Worm (Caenorhabditis elegans) whole organism, young adult: ENCODE measurements around the gene ugt-61.

Experiments
- F22D6.2 ChIP-seq: sonication (generic microtip); optimal IDR thresholded peaks from 2 replicates; lab custom pipeline; 2016; ENCODE audit warnings: mild to moderate bottlenecking, missing genetic modification characterization, missing compliant biosample characterization
- F37B4.10 ChIP-seq: fragments of 200-800 bp; sonication (Bioruptor generic); IDR thresholded peaks from 2 replicates; pipeline ENCODE4 v1.3.6; 2022; ENCODE audit warnings: missing genetic modification characterization, missing compliant biosample characterization
- F55B11.4 ChIP-seq: sonication (generic microtip); optimal IDR thresholded peaks from 2 replicates; lab custom pipeline; 2016; ENCODE audit warnings: missing compliant biosample characterization, missing genetic modification characterization, borderline replicate concordance; ENCODE audit not compliant: insufficient read depth
- K11D2.4 ChIP-seq: fragments of 200-800 bp; sonication (Bioruptor generic); IDR thresholded peaks from 2 replicates; pipeline ENCODE4 v1.3.6; 2022; ENCODE audit warnings: missing genetic modification reagents, missing genetic modification characterization, missing compliant biosample characterization
- T07F8.4 ChIP-seq: sonication (generic microtip); optimal IDR thresholded peaks from 2 replicates; lab custom pipeline; 2016; ENCODE audit warnings: mild to moderate bottlenecking, missing genetic modification characterization, moderate library complexity, missing compliant biosample characterization
- Y53G8AR.9 ChIP-seq: fragments of 200-800 bp; sonication (Bioruptor generic); conservative IDR thresholded peaks from 2 replicates; pipeline ENCODE4 v1.3.6; 2022; ENCODE audit warnings: missing genetic modification reagents, missing genetic modification characterization, missing compliant biosample characterization
- Y56A3A.18 ChIP-seq: fragments of 200-800 bp; sonication (Bioruptor generic); IDR thresholded peaks from 2 replicates; pipeline ENCODE4 v1.3.6; 2022; ENCODE audit warnings: missing genetic modification reagents, missing genetic modification characterization, missing compliant biosample characterization
- aptf-2 ChIP-seq: fragments of 200-800 bp; sonication (Bioruptor generic); conservative IDR thresholded peaks from 2 replicates; pipeline ENCODE4 v1.3.6; 2022; ENCODE audit warnings: missing genetic modification reagents, missing genetic modification characterization, missing compliant biosample characterization
- aptf-3 ChIP-seq: fragments of 200-800 bp; sonication (Bioruptor generic); IDR thresholded peaks from 2 replicates; pipeline ENCODE4 v1.3.6; 2022; ENCODE audit warnings: missing genetic modification characterization, missing compliant biosample characterization
- atf-7 ChIP-seq: sonication (generic microtip); optimal IDR thresholded peaks from 2 replicates; lab custom pipeline; 2017; ENCODE audit warnings: mild to moderate bottlenecking, missing genetic modification characterization, missing compliant biosample characterization
- athp-1 ChIP-seq: sonication (generic microtip); optimal IDR thresholded peaks from 2 replicates; lab custom pipeline; 2017; ENCODE audit warnings: mild to moderate bottlenecking, missing genetic modification characterization, missing compliant biosample characterization
- cebp-1 ChIP-seq, 2 experiments: fragments of 200-800 bp in 1 of 2; sonication (Bioruptor generic) in 1 of 2; sonication (generic microtip) in 1 of 2; IDR thresholded peaks in 1 of 2; optimal IDR thresholded peaks in 1 of 2; 2 replicates each; pipeline versions ENCODE4 v1.3.6 to Lab custom; 2017 to 2022; ENCODE audit warnings: missing compliant biosample characterization in 2 of 2, missing genetic modification characterization in 2 of 2, mild to moderate bottlenecking in 1 of 2, missing genetic modification reagents in 1 of 2, moderate library complexity in 1 of 2
- cebp-2 ChIP-seq: fragments of 200-800 bp; sonication (Bioruptor generic); IDR thresholded peaks from 2 replicates; pipeline ENCODE4 v1.3.6; 2022; ENCODE audit warnings: missing genetic modification characterization, missing compliant biosample characterization
- ceh-27 ChIP-seq: fragments of 200-800 bp; sonication (Bioruptor generic); optimal IDR thresholded peaks from 2 replicates; lab custom pipeline; 2018; ENCODE audit warnings: mild to moderate bottlenecking, missing genetic modification characterization, moderate library complexity, missing compliant biosample characterization
- ceh-58 ChIP-seq: fragments of 200-800 bp; sonication (Bioruptor generic); IDR thresholded peaks from 2 replicates; pipeline ENCODE4 v1.3.6; 2022; ENCODE audit warnings: missing genetic modification characterization, missing compliant biosample characterization
- chd-7 ChIP-seq: sonication (generic microtip); optimal IDR thresholded peaks from 2 replicates; lab custom pipeline; 2016; ENCODE audit warnings: mild to moderate bottlenecking, missing genetic modification characterization, moderate library complexity, missing compliant biosample characterization
- efl-1 ChIP-seq: fragments of 150-350 bp; optimal IDR thresholded peaks from 2 replicates; lab custom pipeline; 2014; ENCODE audit warnings: missing biosample characterization, missing genetic modification reagents, missing genetic modification characterization
- egl-44 ChIP-seq: fragments of 200-800 bp; sonication (Bioruptor generic); IDR thresholded peaks from 2 replicates; pipeline ENCODE4 v1.3.6; 2022; ENCODE audit warnings: missing genetic modification reagents, missing genetic modification characterization, missing compliant biosample characterization
- hmg-20 ChIP-seq: fragments of 200-800 bp; sonication (Bioruptor generic); IDR thresholded peaks from 2 replicates; pipeline ENCODE4 v1.3.6; 2022; ENCODE audit warnings: missing genetic modification reagents, missing genetic modification characterization, missing compliant biosample characterization
- let-607 ChIP-seq, 2 experiments: fragments of 200-800 bp in 1 of 2; sonication (Bioruptor generic) in 1 of 2; sonication (generic microtip) in 1 of 2; optimal IDR thresholded peaks; 2 replicates each; lab custom pipeline; 2016 to 2018; ENCODE audit warnings: mild to moderate bottlenecking in 2 of 2, missing compliant biosample characterization in 2 of 2, missing genetic modification characterization in 2 of 2, moderate library complexity in 2 of 2, missing genotype in 1 of 2
- lir-1 ChIP-seq: fragments of 200-800 bp; sonication (Bioruptor generic); conservative IDR thresholded peaks from 2 replicates; pipeline ENCODE4 v1.3.6; 2022; ENCODE audit warnings: missing genetic modification reagents, missing genetic modification characterization, missing compliant biosample characterization
- madf-6 ChIP-seq: fragments of 200-800 bp; sonication (Bioruptor generic); IDR thresholded peaks from 2 replicates; pipeline ENCODE4 v1.3.6; 2022; ENCODE audit warnings: missing genetic modification reagents, missing genetic modification characterization, missing compliant biosample characterization
- mcd-1 ChIP-seq: fragments of 200-800 bp; sonication (Bioruptor generic); IDR thresholded peaks from 2 replicates; pipeline ENCODE4 v1.3.6; 2022; ENCODE audit warnings: missing genetic modification reagents, missing genetic modification characterization, missing compliant biosample characterization
- mel-28 ChIP-seq: sonication (generic microtip); optimal IDR thresholded peaks from 2 replicates; lab custom pipeline; 2016; ENCODE audit warnings: borderline replicate concordance, mild to moderate bottlenecking, missing genetic modification characterization, missing compliant biosample characterization
- nfya-2 ChIP-seq: fragments of 200-800 bp; sonication (Bioruptor generic); IDR thresholded peaks from 2 replicates; pipeline ENCODE4 v1.3.6; 2022; ENCODE audit warnings: missing genetic modification reagents, missing genetic modification characterization, missing compliant biosample characterization
- pha-4 ChIP-seq: fragments of 150-350 bp; sonication (generic microtip); optimal IDR thresholded peaks from 2 replicates; lab custom pipeline; 2014; ENCODE audit warnings: missing biosample characterization, missing genetic modification reagents, missing genetic modification characterization
- sdz-38 ChIP-seq: sonication (generic microtip); optimal IDR thresholded peaks from 2 replicates; lab custom pipeline; 2016; ENCODE audit warnings: missing genotype, missing genetic modification characterization, missing compliant biosample characterization
- sptf-2 ChIP-seq: fragments of 200-800 bp; sonication (Bioruptor generic); optimal IDR thresholded peaks from 2 replicates; lab custom pipeline; 2018; ENCODE audit warnings: mild to moderate bottlenecking, missing genetic modification characterization, missing compliant biosample characterization
- tbp1 ChIP-seq: fragments of 200-800 bp; sonication (Bioruptor generic); optimal IDR thresholded peaks from 2 replicates; lab custom pipeline; 2018; ENCODE audit warnings: mild to moderate bottlenecking, missing genetic modification characterization, missing compliant biosample characterization
- tbx-9 ChIP-seq: sonication (generic microtip); optimal IDR thresholded peaks from 2 replicates; lab custom pipeline; 2016; ENCODE audit warnings: borderline replicate concordance, missing genetic modification characterization, inconsistent platforms, missing compliant biosample characterization
- xnd-1 ChIP-seq: sonication (generic microtip); optimal IDR thresholded peaks from 2 replicates; lab custom pipeline; 2016; ENCODE audit warnings: missing genotype, missing genetic modification reagents, missing genetic modification characterization, missing compliant biosample characterization
- zim-3 ChIP-seq: sonication (generic microtip); optimal IDR thresholded peaks from 2 replicates; lab custom pipeline; 2017; ENCODE audit warnings: mild to moderate bottlenecking, missing genetic modification characterization, moderate library complexity, missing compliant biosample characterization
- ztf-18 ChIP-seq: sonication (generic microtip); optimal IDR thresholded peaks from 2 replicates; lab custom pipeline; 2016; ENCODE audit warnings: missing genotype, mild to moderate bottlenecking, missing genetic modification characterization, missing compliant biosample characterization
- ztf-25 ChIP-seq: fragments of 200-800 bp; sonication (Bioruptor generic); IDR thresholded peaks from 2 replicates; pipeline ENCODE4 v1.3.6; 2022; ENCODE audit warnings: missing genetic modification reagents, missing genetic modification characterization, missing compliant biosample characterization
- ztf-6 ChIP-seq: fragments of 200-800 bp; sonication (Bioruptor generic); IDR thresholded peaks from 2 replicates; pipeline ENCODE4 v1.3.6; 2022; ENCODE audit warnings: missing genetic modification reagents, missing genetic modification characterization, missing compliant biosample characterization

Gene ugt-61

ce11 chrV:4775140-4775539, 32.9 kb downstream of the ugt-61 start:
- TF ChIP-seq zim-3 (tag; lab: Kevin White, UChicago): no peak
- no peak for TF ChIP-seq tbx-9 (tag; lab: Kevin White, UChicago)
- no peak for TF ChIP-seq aptf-3 (GFP tag; lab: Robert Waterston, UW)
- no peak for TF ChIP-seq K11D2.4
- no peak for TF ChIP-seq athp-1 (tag; lab: Kevin White, UChicago)
- no peak for TF ChIP-seq atf-7 (tag; lab: Kevin White, UChicago)
- TF ChIP-seq Y53G8AR.9 (GFP tag; lab: Robert Waterston, UW): no peak
- no peak for TF ChIP-seq hmg-20 (GFP tag; lab: Robert Waterston, UW)
- TF ChIP-seq ceh-27 (GFP tag; lab: Kevin White, UChicago): no peak
- TF ChIP-seq F22D6.2 (tag; lab: Kevin White, UChicago): no peak
- TF ChIP-seq chd-7 (tag; lab: Kevin White, UChicago): no peak
- no peak for TF ChIP-seq ceh-58 (GFP tag; lab: Robert Waterston, UW)
- TF ChIP-seq ztf-18 (tag; lab: Kevin White, UChicago): no peak
- no peak for TF ChIP-seq F55B11.4
- TF ChIP-seq, all 124 proteins: peak for 0

- no peak for TF ChIP-seq mel-28 (tag; lab: Kevin White, UChicago)
- no peak for TF ChIP-seq cebp-1 (GFP tag; IDR thresholded peaks at IDR 0.05; lab: Robert Waterston, UW)
- no peak for TF ChIP-seq cebp-1 (tag; optimal IDR thresholded peaks at IDR 0.05; lab: Kevin White, UChicago)
- no peak for TF ChIP-seq sptf-2 (GFP tag; lab: Kevin White, UChicago)
- no peak for TF ChIP-seq T07F8.4 (tag; lab: Kevin White, UChicago)
- no peak for TF ChIP-seq efl-1
Measured at ce11 chrV:4777388-4777986, 35.3 kb downstream of the ugt-61 start, which contains the start of gene C18G1.1. Gene C18G1.1, plus strand, starts transcription at chrV:4777960.

- TF ChIP-seq cebp-2 (GFP tag; lab: Robert Waterston, UW) (no peak), madf-6 (GFP tag; lab: Robert Waterston, UW) (no peak), let-607 (tag; optimal IDR thresholded peaks at IDR 0.05; lab: Kevin White, UChicago) (no peak), pha-4 (no peak), efl-1 (no peak), egl-44 (no peak)
Measured at ce11 chrV:4783313-4783712, 41.1 kb downstream of the ugt-61 start, which contains the start of gene Y60C6A.1. Gene Y60C6A.1, plus strand, starts transcription at chrV:4783613.

ce11 chrV:4785333-4785852, 43.2 kb downstream of the ugt-61 start, which contains the start of the genes Y60C6A.2 and Y60C6A.3:
Gene Y60C6A.2, minus strand, starts transcription at chrV:4785433.
Gene Y60C6A.3, plus strand, starts transcription at chrV:4785802.
- TF ChIP-seq ztf-6 (GFP tag; lab: Robert Waterston, UW) (no peak), ztf-25 (GFP tag; lab: Robert Waterston, UW) (no peak), mcd-1 (GFP tag; lab: Robert Waterston, UW) (no peak), tbp1 (GFP tag; lab: Kevin White, UChicago) (no peak), aptf-2 (GFP tag; lab: Robert Waterston, UW) (no peak)
- TF ChIP-seq, all 124 proteins: peak for 0

- TF ChIP-seq lir-1 (no peak), xnd-1 (tag; lab: Kevin White, UChicago) (no peak), Y56A3A.18 (GFP tag; lab: Robert Waterston, UW) (no peak), cebp-1 (GFP tag; IDR thresholded peaks at IDR 0.05; lab: Robert Waterston, UW) (no peak), cebp-1 (tag; optimal IDR thresholded peaks at IDR 0.05; lab: Kevin White, UChicago) (no peak), nfya-2 (no peak), ztf-18 (tag; lab: Kevin White, UChicago) (no peak), sdz-38 (tag; lab: Kevin White, UChicago) (no peak), Y53G8AR.9 (GFP tag; lab: Robert Waterston, UW) (no peak), ztf-6 (GFP tag; lab: Robert Waterston, UW) (no peak), F37B4.10 (GFP tag; lab: Robert Waterston, UW) (no peak)
Measured at ce11 chrV:4787166-4787565, 44.9 kb downstream of the ugt-61 start, which contains the start of gene R02F11.9. Gene R02F11.9, plus strand, starts transcription at chrV:4787466.
